Fruit fly (Drosophila melanogaster) whole organism, embryonic: ENCODE measurements around the gene CG10804.

Source experiments
- ATbp ChIP-seq: fragments of 200-800 bp; sonication (Bioruptor generic); optimal IDR thresholded peaks from 2 replicates; lab custom pipeline; 2017; ENCODE audit warnings: missing biosample characterization, mild to moderate bottlenecking, missing genetic modification characterization, missing genetic modification reagents
- Abd-B ChIP-seq: fragments of 200-800 bp; sonication (Bioruptor generic); optimal IDR thresholded peaks from 2 replicates; lab custom pipeline; 2018; ENCODE audit warnings: missing biosample characterization, mild to moderate bottlenecking, missing genetic modification characterization, moderate library complexity
- CG10267 ChIP-seq: fragments of 200-800 bp; sonication (Bioruptor generic); optimal IDR thresholded peaks from 2 replicates; lab custom pipeline; 2018; ENCODE audit warnings: missing biosample characterization, mild to moderate bottlenecking, missing genetic modification characterization, moderate library complexity
- CG10431 ChIP-seq: fragments of 200-800 bp; sonication (Bioruptor generic); optimal IDR thresholded peaks from 3 replicates; lab custom pipeline; 2018; ENCODE audit warnings: missing biosample characterization, mild to moderate bottlenecking, missing genetic modification characterization
- CG10654 ChIP-seq: fragments of 200-800 bp; sonication (Bioruptor generic); optimal IDR thresholded peaks from 2 replicates; lab custom pipeline; 2016; ENCODE audit warnings: missing biosample characterization, missing genetic modification characterization
- CG11247 ChIP-seq: fragments of 200-800 bp; sonication (Bioruptor generic); IDR thresholded peaks from 2 replicates; pipeline ENCODE4 v1.3.6; 2022; ENCODE audit warnings: missing biosample characterization, missing genetic modification characterization
- CG11456 ChIP-seq: fragments of 200-800 bp; sonication (Bioruptor generic); IDR thresholded peaks from 3 replicates; pipeline ENCODE4 v1.3.6; 2022; ENCODE audit warnings: missing biosample characterization, missing genetic modification characterization
- CG11504 ChIP-seq: fragments of 200-800 bp; sonication (Bioruptor generic); optimal IDR thresholded peaks from 3 replicates; lab custom pipeline; 2019; ENCODE audit warnings: missing biosample characterization, mild to moderate bottlenecking, missing genetic modification characterization, moderate library complexity
- CG11696 ChIP-seq: fragments of 200-800 bp; sonication (Bioruptor generic); IDR thresholded peaks from 2 replicates; pipeline ENCODE4 v1.3.6; 2022; ENCODE audit warnings: missing biosample characterization, missing genetic modification characterization
- CG12155 ChIP-seq: fragments of 200-800 bp; sonication (Bioruptor generic); optimal IDR thresholded peaks from 3 replicates; lab custom pipeline; 2016; ENCODE audit warnings: missing biosample characterization, missing genetic modification characterization
- CG14441 ChIP-seq: fragments of 200-800 bp; sonication (Bioruptor generic); IDR thresholded peaks from 2 replicates; pipeline ENCODE4 v1.3.6; 2022; ENCODE audit warnings: missing biosample characterization, missing genetic modification characterization
- CG15011 ChIP-seq: fragments of 200-800 bp; sonication (Bioruptor generic); optimal IDR thresholded peaks from 3 replicates; lab custom pipeline; 2018; ENCODE audit warnings: missing biosample characterization, mild to moderate bottlenecking, missing genetic modification characterization
- CG15073 ChIP-seq: fragments of 200-800 bp; sonication (Bioruptor generic); optimal IDR thresholded peaks from 2 replicates; lab custom pipeline; 2016; ENCODE audit warnings: missing biosample characterization, missing genetic modification characterization
- CG18011 ChIP-seq: fragments of 200-800 bp; sonication (Bioruptor generic); optimal IDR thresholded peaks from 2 replicates; lab custom pipeline; 2017; ENCODE audit warnings: missing biosample characterization, missing genetic modification characterization, mild to moderate bottlenecking, moderate library complexity, missing genotype
- CG2875 ChIP-seq: fragments of 200-800 bp; sonication (Bioruptor generic); optimal IDR thresholded peaks from 2 replicates; lab custom pipeline; 2017; ENCODE audit warnings: missing biosample characterization, mild to moderate bottlenecking, missing genetic modification characterization, missing genetic modification reagents
- CG31388 ChIP-seq: fragments of 200-800 bp; sonication (Bioruptor generic); optimal IDR thresholded peaks from 2 replicates; lab custom pipeline; 2016; ENCODE audit warnings: missing biosample characterization, missing genetic modification characterization
- CG3726 ChIP-seq: fragments of 200-800 bp; sonication (Bioruptor generic); IDR thresholded peaks from 3 replicates; pipeline ENCODE4, ENCODE4 v1.3.6; 2022; ENCODE audit warnings: missing biosample characterization, missing genetic modification characterization
- CG43689 ChIP-seq: fragments of 200-800 bp; sonication (Bioruptor generic); IDR thresholded peaks from 2 replicates; pipeline ENCODE4 v1.3.6; 2022; ENCODE audit warnings: missing biosample characterization, missing genetic modification characterization
- CG4707 ChIP-seq: fragments of 200-800 bp; sonication (Bioruptor generic); optimal IDR thresholded peaks from 2 replicates; lab custom pipeline; 2018; ENCODE audit warnings: missing biosample characterization, mild to moderate bottlenecking, missing genetic modification characterization, moderate library complexity
- CG6765 ChIP-seq: fragments of 200-800 bp; sonication (Bioruptor generic); optimal IDR thresholded peaks from 3 replicates; lab custom pipeline; 2017; ENCODE audit warnings: missing biosample characterization, mild to moderate bottlenecking, missing genetic modification characterization
- CG8388 ChIP-seq: fragments of 200-800 bp; sonication (Bioruptor generic); optimal IDR thresholded peaks from 2 replicates; lab custom pipeline; 2019; ENCODE audit warnings: missing biosample characterization, mild to moderate bottlenecking, missing genetic modification characterization, moderate library complexity
- Dll ChIP-seq: fragments of 200-800 bp; sonication (Bioruptor generic); IDR thresholded peaks from 4 replicates; pipeline ENCODE4 v1.3.6; 2022; ENCODE audit warnings: missing biosample characterization, missing genetic modification characterization; ENCODE audit not compliant: partially characterized antibody
- Gug ChIP-seq: fragments of 200-800 bp; sonication (Bioruptor generic); IDR thresholded peaks from 4 replicates; pipeline ENCODE4 v1.3.6; 2022; ENCODE audit warnings: missing biosample characterization, missing genetic modification characterization
- Lpt ChIP-seq: fragments of >200 bp; optimal IDR thresholded peaks from 2 replicates; lab custom pipeline; 2018; ENCODE audit warnings: missing biosample characterization, missing genetic modification characterization
- NK7.1 ChIP-seq: fragments of 200-800 bp; sonication (Bioruptor generic); optimal IDR thresholded peaks from 3 replicates; lab custom pipeline; 2016; ENCODE audit warnings: missing biosample characterization, missing genetic modification characterization
- Nf-YC ChIP-seq: fragments of 200-800 bp; optimal IDR thresholded peaks from 3 replicates; lab custom pipeline; 2019; ENCODE audit warnings: missing biosample characterization, mild to moderate bottlenecking, missing genetic modification characterization, moderate library complexity
- Scr ChIP-seq: fragments of 200-800 bp; sonication (Bioruptor generic); IDR thresholded peaks from 2 replicates; pipeline ENCODE4 v1.3.6; 2022; ENCODE audit warnings: missing biosample characterization, missing genetic modification characterization; ENCODE audit not compliant: partially characterized antibody
- Trl ChIP-seq, 3 experiments: fragments of >200 bp in 2 of 3; fragments of 200-800 bp in 1 of 3; sonication (Bioruptor generic) in 1 of 3; optimal IDR thresholded peaks; 2 replicates in 1 of 3; 3 replicates in 2 of 3; lab custom pipeline; 2016 to 2017; ENCODE audit warnings: missing biosample characterization in 1 of 3, missing genetic modification characterization in 1 of 3
- abd-A ChIP-seq: fragments of 200-800 bp; sonication (Bioruptor generic); optimal IDR thresholded peaks from 3 replicates; lab custom pipeline; 2019; ENCODE audit warnings: missing biosample characterization, mild to moderate bottlenecking, missing genetic modification characterization, moderate library complexity
- az2 ChIP-seq: fragments of 200-800 bp; sonication (Bioruptor generic); optimal IDR thresholded peaks from 3 replicates; lab custom pipeline; 2016; ENCODE audit warnings: missing biosample characterization, missing genetic modification characterization
- fru ChIP-seq: fragments of >200 bp; optimal IDR thresholded peaks from 2 replicates; lab custom pipeline; 2017
- gcm ChIP-seq: fragments of 200-800 bp; sonication (Bioruptor generic); optimal IDR thresholded peaks from 2 replicates; lab custom pipeline; 2019; ENCODE audit warnings: missing biosample characterization, mild to moderate bottlenecking, missing genetic modification characterization, moderate library complexity
- grau ChIP-seq: fragments of 200-800 bp; optimal IDR thresholded peaks from 3 replicates; lab custom pipeline; 2019; ENCODE audit warnings: missing biosample characterization, mild to moderate bottlenecking, missing genetic modification characterization, moderate library complexity
- gro ChIP-seq: fragments of 200-800 bp; sonication (Bioruptor generic); optimal IDR thresholded peaks from 2 replicates; lab custom pipeline; 2016; ENCODE audit warnings: missing biosample characterization, missing genetic modification characterization
- inv ChIP-seq: fragments of 200-800 bp; sonication (Bioruptor generic); IDR thresholded peaks from 2 replicates; pipeline ENCODE4 v1.3.6; 2022; ENCODE audit warnings: missing biosample characterization, missing genetic modification characterization; ENCODE audit not compliant: partially characterized antibody
- kni ChIP-seq: fragments of 200-800 bp; sonication (Bioruptor generic); optimal IDR thresholded peaks from 3 replicates; lab custom pipeline; 2017; ENCODE audit warnings: mild to moderate bottlenecking, missing biosample characterization, missing genetic modification reagents, missing genetic modification characterization
- lov ChIP-seq, 2 experiments: fragments of 200-800 bp in 1 of 2; fragments of >200 bp in 1 of 2; sonication (Bioruptor generic) in 1 of 2; IDR thresholded peaks in 1 of 2; optimal IDR thresholded peaks in 1 of 2; 2 replicates in 1 of 2; 3 replicates in 1 of 2; pipeline versions ENCODE4 v1.3.6 to Lab custom; 2017 to 2022; ENCODE audit warnings: missing biosample characterization in 1 of 2, missing genetic modification characterization in 1 of 2
- otp ChIP-seq: fragments of 200-800 bp; sonication (Bioruptor generic); IDR thresholded peaks from 3 replicates; pipeline ENCODE4, ENCODE4 v1.3.6; 2022; ENCODE audit warnings: missing biosample characterization, missing genetic modification characterization
- pan ChIP-seq, 4 experiments: fragments of >200 bp in 3 of 4; fragments of 200-800 bp in 1 of 4; sonication (Bioruptor generic) in 1 of 4; optimal IDR thresholded peaks in 3 of 4; IDR thresholded peaks in 1 of 4; 2 replicates each; pipeline versions ENCODE4 v1.3.6 to Lab custom; 2017 to 2022; ENCODE audit warnings: missing biosample characterization in 2 of 4, missing genetic modification characterization in 2 of 4, mixed read lengths in 1 of 4
- psq ChIP-seq: fragments of 200-800 bp; sonication (Bioruptor generic); optimal IDR thresholded peaks from 2 replicates; lab custom pipeline; 2017; ENCODE audit warnings: missing biosample characterization, missing genetic modification characterization
- repo ChIP-seq: fragments of 200-800 bp; sonication (Bioruptor generic); optimal IDR thresholded peaks from 2 replicates; lab custom pipeline; 2016; ENCODE audit warnings: missing biosample characterization, missing genetic modification characterization
- sc ChIP-seq, 3 experiments: fragments of >200 bp in 2 of 3; fragments of 200-800 bp in 1 of 3; sonication (Bioruptor generic) in 1 of 3; optimal IDR thresholded peaks; 2 replicates in 2 of 3; 3 replicates in 1 of 3; lab custom pipeline; 2017; ENCODE audit warnings: mild to moderate bottlenecking in 1 of 3, missing biosample characterization in 1 of 3, missing genetic modification characterization in 1 of 3, missing genetic modification reagents in 1 of 3
- sens-2 ChIP-seq: fragments of 200-800 bp; sonication (Bioruptor generic); IDR thresholded peaks from 2 replicates; pipeline ENCODE4 v1.3.6; 2022; ENCODE audit warnings: missing biosample characterization, missing genetic modification characterization
- sna ChIP-seq: fragments of 200-800 bp; sonication (Bioruptor generic); IDR thresholded peaks from 2 replicates; pipeline ENCODE4 v1.3.6; 2022; ENCODE audit warnings: missing biosample characterization, missing genetic modification characterization; ENCODE audit not compliant: partially characterized antibody
- stwl ChIP-seq: fragments of 200-800 bp; sonication (Bioruptor generic); optimal IDR thresholded peaks from 3 replicates; lab custom pipeline; 2018; ENCODE audit warnings: missing biosample characterization, mild to moderate bottlenecking, missing genetic modification characterization, moderate library complexity
- sug ChIP-seq: fragments of 200-800 bp; optimal IDR thresholded peaks from 2 replicates; lab custom pipeline; 2019; ENCODE audit warnings: missing biosample characterization, mild to moderate bottlenecking, missing genetic modification characterization, moderate library complexity

Gene CG10804

DNA sequence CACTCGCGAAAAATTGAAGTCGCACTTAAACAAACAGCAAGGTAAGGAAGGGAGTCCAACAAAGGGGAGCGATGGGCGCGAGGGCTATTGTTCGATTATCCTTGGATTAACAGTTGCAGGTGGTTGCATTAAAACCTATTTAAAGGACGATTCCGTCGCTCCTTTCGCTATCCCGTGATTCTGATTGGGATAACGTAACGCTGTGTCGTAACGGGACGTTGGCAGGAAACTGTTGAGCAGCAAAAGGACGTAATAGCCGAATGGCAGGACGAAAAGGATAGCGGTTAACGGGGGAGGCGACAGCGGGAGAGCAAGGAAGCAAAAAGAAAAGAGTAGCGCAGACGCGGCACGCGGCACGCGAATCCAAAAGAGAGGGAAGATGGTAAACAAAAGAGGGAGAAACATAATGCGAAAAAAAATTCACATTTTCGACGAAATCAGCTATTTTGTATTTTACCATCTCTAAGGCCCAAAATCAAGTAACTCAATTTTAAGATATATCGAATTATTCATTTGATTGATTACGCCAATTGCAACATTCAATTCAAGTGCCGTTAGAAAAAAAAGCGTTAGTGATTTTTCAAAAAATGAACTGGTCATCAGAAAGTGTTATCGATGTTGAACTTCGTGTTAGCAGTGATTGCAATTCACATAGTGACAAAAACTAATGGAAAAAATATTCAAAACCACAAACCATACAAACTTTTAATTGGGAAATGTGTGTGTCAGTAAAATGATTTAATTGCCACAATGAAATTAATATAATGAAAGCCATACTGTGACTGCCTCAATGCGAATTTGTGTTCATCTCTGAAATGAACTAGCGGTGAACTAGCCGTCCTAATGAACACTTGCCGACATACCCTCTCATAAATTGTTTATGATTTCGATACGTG lies at the start of gene CG10804, which contains the start of gene CG10802 (continued):
- TF ChIP-seq CG8388 (GFP tag; lab: Kevin White, UChicago) (peak; percentile 59), Scr (GFP tag; lab: Robert Waterston, UW) (peak; percentile 80), CG10267 (peak; percentile 67), sna (peak; percentile 74), CG10654 (GFP tag; lab: Kevin White, UChicago) (peak; percentile 65), CG15073 (peak; percentile 33), Nf-YC (peak; percentile 62), sc (optimal IDR thresholded peaks at IDR 0.05; lab: Kevin White, UChicago) (no peak), sc (GFP tag; optimal IDR thresholded peaks at IDR 0.05; lab: Kevin White, UChicago) (peak; percentile 16), CG11456 (GFP tag; lab: Robert Waterston, UW) (peak; percentile 91), CG6765 (GFP tag; lab: Kevin White, UChicago) (no peak), pan (optimal IDR thresholded peaks at IDR 0.05; lab: Kevin White, UChicago) (no peak), pan (GFP tag; optimal IDR thresholded peaks at IDR 0.05 in 1 of 2, IDR thresholded peaks at IDR 0.05 in 1 of 2) (peak in 1 of 2 experiments; percentile 90), Dll (GFP tag; lab: Robert Waterston, UW) (peak; percentile 81), abd-A (tag; lab: Kevin White, UChicago) (no peak), CG12155 (GFP tag; lab: Kevin White, UChicago) (peak; percentile 78), psq (GFP tag; lab: Kevin White, UChicago) (peak; percentile 26), CG11696 (GFP tag; lab: Robert Waterston, UW) (peak; percentile 24; the same call in 1 of the 2 replicates), CG10431 (GFP tag; lab: Kevin White, UChicago) (no peak), Abd-B (GFP tag; lab: Kevin White, UChicago) (peak; percentile 80), stwl (peak; percentile 77), gcm (GFP tag; lab: Kevin White, UChicago) (no peak), Gug (GFP tag; lab: Robert Waterston, UW) (peak; percentile 83), NK7.1 (GFP tag; lab: Kevin White, UChicago) (no peak), lov (optimal IDR thresholded peaks at IDR 0.05; lab: Kevin White, UChicago) (no peak), lov (GFP tag; IDR thresholded peaks at IDR 0.05; lab: Robert Waterston, UW) (peak; percentile 64; the same call in 1 of the 3 replicates), CG11247 (GFP tag; lab: Robert Waterston, UW) (peak; percentile 77), CG43689 (GFP tag; lab: Robert Waterston, UW) (no peak), sug (tag; lab: Kevin White, UChicago) (peak; percentile 60), gro (GFP tag; lab: Kevin White, UChicago) (peak; percentile 70), inv (GFP tag; lab: Robert Waterston, UW) (peak; percentile 67), CG11504 (tag; lab: Kevin White, UChicago) (no peak), repo (GFP tag; lab: Kevin White, UChicago) (peak; percentile 61), otp (peak; percentile 82), az2 (GFP tag; lab: Kevin White, UChicago) (peak; percentile 68), CG3726 (0 out of 3 replicates have a peak, but pooled peaks have one; percentile 64), ATbp (GFP tag; lab: Kevin White, UChicago) (no peak), CG15011 (GFP tag; lab: Kevin White, UChicago) (no peak), fru (lab: Kevin White, UChicago) (no peak), CG31388 (GFP tag; lab: Kevin White, UChicago) (no peak), Lpt (GFP tag; lab: Kevin White, UChicago) (no peak), CG14441 (GFP tag; lab: Robert Waterston, UW) (peak; percentile 85), grau (tag; lab: Kevin White, UChicago) (peak; percentile 75), kni (GFP tag; lab: Kevin White, UChicago) (no peak), CG2875 (peak; percentile 12), sens-2 (GFP tag; lab: Robert Waterston, UW) (peak; percentile 51; the same call in 1 of the 2 replicates), CG18011 (GFP tag; lab: Kevin White, UChicago) (peak; percentile 45), Trl (optimal IDR thresholded peaks at IDR 0.05; lab: Kevin White, UChicago) (no peak), Trl (GFP tag; optimal IDR thresholded peaks at IDR 0.05; lab: Kevin White, UChicago) (peak; percentile 85), CG4707 (GFP tag; lab: Kevin White, UChicago) (no peak)
